Worm (Caenorhabditis elegans) whole organism, midembryonic: Measurements from ENCODE around the gene nhx-3.

Source experiments
- T22C8.4 ChIP-seq: fragments of 200-800 bp; sonication (Bioruptor generic); IDR thresholded peaks from 2 replicates; pipeline ENCODE4 v1.3.6; 2022; ENCODE audit warnings: missing genetic modification characterization, missing compliant biosample characterization
- cog-1 ChIP-seq: sonication (generic microtip); optimal IDR thresholded peaks from 2 replicates; lab custom pipeline; 2016; ENCODE audit warnings: missing genetic modification characterization, missing compliant biosample characterization
- flt-1 ChIP-seq: fragments of 200-800 bp; sonication (Bioruptor generic); IDR thresholded peaks from 2 replicates; pipeline ENCODE4 v1.3.6; 2022; ENCODE audit warnings: missing genetic modification characterization, missing compliant biosample characterization
- klf-2 ChIP-seq: fragments of 200-800 bp; sonication (Bioruptor generic); conservative IDR thresholded peaks from 2 replicates; pipeline ENCODE4 v1.3.6; 2022; ENCODE audit warnings: missing genetic modification reagents, missing genetic modification characterization, missing compliant biosample characterization
- med-1 ChIP-seq: sonication (generic microtip); optimal IDR thresholded peaks from 2 replicates; lab custom pipeline; 2017; ENCODE audit warnings: missing genetic modification characterization, mild to moderate bottlenecking, missing compliant biosample characterization, antibody characterized with exemption, missing genetic modification reagents; ENCODE audit not compliant: insufficient read depth
- ref-1 ChIP-seq: fragments of 200-800 bp; sonication (Bioruptor generic); conservative IDR thresholded peaks from 2 replicates; pipeline ENCODE4 v1.3.6; 2022; ENCODE audit warnings: missing genetic modification reagents, missing genetic modification characterization, missing compliant biosample characterization
- ztf-29 ChIP-seq: fragments of 200-800 bp; sonication (Bioruptor generic); IDR thresholded peaks from 2 replicates; pipeline ENCODE4 v1.3.6; 2022; ENCODE audit warnings: missing genetic modification reagents, missing genetic modification characterization, missing compliant biosample characterization

DNA sequence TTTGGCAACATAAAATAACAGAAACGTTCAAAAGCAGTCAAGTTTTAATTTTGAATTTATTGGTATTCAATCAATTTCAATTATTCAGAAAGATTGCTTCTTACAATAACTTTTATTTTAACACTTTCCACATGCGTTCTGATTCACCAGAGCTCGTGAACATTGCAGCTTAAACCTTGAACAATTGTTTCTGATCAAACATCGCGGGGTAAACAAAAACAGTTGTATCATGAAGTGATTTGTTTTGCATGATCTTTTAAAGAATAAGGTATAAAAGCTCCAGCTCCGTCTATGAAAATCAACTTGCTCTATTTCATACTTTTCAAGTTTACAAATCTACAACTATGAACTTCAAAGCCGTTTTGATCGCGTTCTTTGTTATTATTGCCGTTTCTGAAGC is 21.9 kb downstream of the nhx-3 start, which contains the start of gene C54F6.6:
- TF ChIP-seq flt-1 (no peak), med-1 (GFP tag; lab: Kevin White, UChicago) (no peak), cog-1 (no peak), T22C8.4 (GFP tag; lab: Robert Waterston, UW) (no peak), ref-1 (GFP tag; lab: Robert Waterston, UW) (no peak), klf-2 (GFP tag; lab: Robert Waterston, UW) (no peak), ztf-29 (GFP tag; lab: Robert Waterston, UW) (no peak)
